Worm (Caenorhabditis elegans): ENCODE data around the gene M117.6.

DNA sequence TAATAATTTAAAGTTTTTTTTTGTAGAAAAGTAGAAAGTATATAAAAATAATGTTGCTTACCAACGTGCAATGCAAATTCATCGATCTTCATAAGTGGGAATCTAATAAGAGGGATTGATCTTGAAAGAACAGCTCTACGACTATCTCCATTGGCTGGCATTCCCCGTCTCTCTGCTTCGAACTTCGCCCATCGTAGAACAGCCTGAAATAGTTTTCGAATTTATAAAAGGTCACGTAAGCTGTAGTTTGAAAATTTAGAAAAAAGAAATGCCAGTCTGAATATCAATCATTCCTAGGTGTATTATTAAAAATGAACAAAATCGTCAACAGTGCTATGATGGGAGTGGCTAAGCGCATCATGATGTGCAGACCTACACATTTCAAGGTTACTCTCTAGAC is 24.0 kb upstream of the M117.6 start, which contains the start of gene F38H4.5:
- no peak for TF ChIP-seq T07F8.4 (tag; optimal IDR thresholded peaks at IDR 0.05)
- no peak for TF ChIP-seq unc-62 (GFP tag; optimal IDR thresholded peaks at IDR 0.05)
- TF ChIP-seq nhr-179 (tag; optimal IDR thresholded peaks at IDR 0.05), result no peak
- TF ChIP-seq sdz-38 (tag; optimal IDR thresholded peaks at IDR 0.05), result no peak
- no peak for TF ChIP-seq ztf-18 (tag; optimal IDR thresholded peaks at IDR 0.05)
- no peak for TF ChIP-seq ets-4 (GFP tag; optimal IDR thresholded peaks at IDR 0.05)
- TF ChIP-seq ceh-79 (tag; optimal IDR thresholded peaks at IDR 0.05), result no peak
- TF ChIP-seq hmg-1.2 (GFP tag; IDR thresholded peaks at IDR 0.05), result no peak
- TF ChIP-seq F55B11.4 (tag; optimal IDR thresholded peaks at IDR 0.05; ENCODE audit: borderline replicate concordance, insufficient read depth), result no peak
- no peak for TF ChIP-seq snpc-4 (GFP tag; optimal IDR thresholded peaks at IDR 0.05)
- TF ChIP-seq snpc-4 (tag; optimal IDR thresholded peaks at IDR 0.05), result no peak
- no peak for TF ChIP-seq F37B4.10 (GFP tag; IDR thresholded peaks at IDR 0.05)

Data from whole organism, young adult.